Fruit fly (Drosophila melanogaster) whole organism, embryonic: ENCODE results near the gene Atx-1.

Source experiments
- Atf6 ChIP-seq: fragments of 200-800 bp; sonication (Bioruptor generic); IDR thresholded peaks from 2 replicates; pipeline ENCODE4 v1.3.6; 2022; ENCODE audit warnings: missing biosample characterization, missing genetic modification characterization
- CG3838 ChIP-seq: fragments of 200-800 bp; sonication (Bioruptor generic); optimal IDR thresholded peaks from 3 replicates; lab custom pipeline; 2016; ENCODE audit warnings: missing biosample characterization, missing genetic modification characterization
- Rfx ChIP-seq: fragments of 200-800 bp; sonication (Bioruptor generic); IDR thresholded peaks from 2 replicates; pipeline ENCODE4 v1.3.6; 2022; ENCODE audit warnings: missing biosample characterization, missing genetic modification characterization
- Sox100B ChIP-seq: fragments of 200-800 bp; sonication (Bioruptor generic); optimal IDR thresholded peaks from 3 replicates; lab custom pipeline; 2018; ENCODE audit warnings: missing biosample characterization, mild to moderate bottlenecking, missing genetic modification characterization
- Vsx1 ChIP-seq: fragments of 200-800 bp; sonication (Bioruptor generic); optimal IDR thresholded peaks from 2 replicates; lab custom pipeline; 2017; ENCODE audit warnings: missing biosample characterization, mild to moderate bottlenecking, missing genetic modification characterization, missing genetic modification reagents
- pan ChIP-seq, 4 experiments: fragments of >200 bp in 3 of 4; fragments of 200-800 bp in 1 of 4; sonication (Bioruptor generic) in 1 of 4; optimal IDR thresholded peaks in 3 of 4; IDR thresholded peaks in 1 of 4; 2 replicates each; pipeline versions ENCODE4 v1.3.6 to Lab custom; 2017 to 2022; ENCODE audit warnings: missing biosample characterization in 2 of 4, missing genetic modification characterization in 2 of 4, mixed read lengths in 1 of 4

dm6 chrX:6778068-6778467 is 44.9 kb upstream of the Atx-1 start:
- TF ChIP-seq CG3838 (no peak), Rfx (GFP tag; lab: Robert Waterston, UW) (no peak), Atf6 (no peak), Vsx1 (no peak), Sox100B (GFP tag; lab: Kevin White, UChicago) (no peak), pan (optimal IDR thresholded peaks at IDR 0.05; lab: Kevin White, UChicago) (peak in 1 of 2 experiments; percentile 18), pan (GFP tag; optimal IDR thresholded peaks at IDR 0.05 in 1 of 2, IDR thresholded peaks at IDR 0.05 in 1 of 2) (no peak)
